Worm (Caenorhabditis elegans): ENCODE data around the gene gpa-10.

Gene gpa-10

ce11 chrV:6823432-6823831 lies 31.2 kb downstream of the gpa-10 start:
- TF ChIP-seq hmbx-1 (tag; optimal IDR thresholded peaks at IDR 0.05) (no peak), ceh-13 (GFP tag; optimal IDR thresholded peaks at IDR 0.05) (no peak), tra-4 (tag; optimal IDR thresholded peaks at IDR 0.05) (no peak), sea-1 (GFP tag; conservative IDR thresholded peaks at IDR 0.05) (no peak), ama-1 (optimal IDR thresholded peaks at IDR 0.05) (no peak), ets-7 (tag; optimal IDR thresholded peaks at IDR 0.05) (no peak), aly-1 (tag; optimal IDR thresholded peaks at IDR 0.05) (no peak), F13C5.2 (tag; optimal IDR thresholded peaks at IDR 0.05) (no peak), flt-1 (GFP tag; IDR thresholded peaks at IDR 0.05) (no peak), scrt-1 (GFP tag; IDR thresholded peaks at IDR 0.05) (no peak), hmg-4 (GFP tag; optimal IDR thresholded peaks at IDR 0.05) (no peak), ceh-36 (tag; optimal IDR thresholded peaks at IDR 0.05) (no peak), hnd-1 (tag; optimal IDR thresholded peaks at IDR 0.05) (no peak), B0310.2 (tag; optimal IDR thresholded peaks at IDR 0.05) (no peak)

ce11 chrV:6821509-6821908 lies 33.1 kb downstream of the gpa-10 start, which contains the start of gene T15B7.8:
T15B7.8 (plus strand) TSS chrV:6821809.
- TF ChIP-seq hmg-4 (GFP tag; optimal IDR thresholded peaks at IDR 0.05) (no peak), F13C5.2 (tag; optimal IDR thresholded peaks at IDR 0.05) (no peak), hnd-1 (tag; optimal IDR thresholded peaks at IDR 0.05) (no peak), aly-1 (tag; optimal IDR thresholded peaks at IDR 0.05) (no peak), ceh-36 (tag; optimal IDR thresholded peaks at IDR 0.05) (no peak), tra-4 (tag; optimal IDR thresholded peaks at IDR 0.05) (no peak), B0310.2 (tag; optimal IDR thresholded peaks at IDR 0.05) (no peak), tbx-11 (GFP tag; IDR thresholded peaks at IDR 0.05) (no peak), ceh-13 (GFP tag; optimal IDR thresholded peaks at IDR 0.05) (no peak)

ce11 chrV:6819812-6820211 lies 34.8 kb downstream of the gpa-10 start, which contains the start of gene dmsr-13:
dmsr-13 (minus strand) TSS chrV:6819912.
- TF ChIP-seq ceh-36 (tag; optimal IDR thresholded peaks at IDR 0.05) (no peak), scrt-1 (GFP tag; IDR thresholded peaks at IDR 0.05) (no peak), tbx-37 (GFP tag; conservative IDR thresholded peaks at IDR 0.05) (no peak), hmg-4 (GFP tag; optimal IDR thresholded peaks at IDR 0.05) (no peak), flt-1 (GFP tag; IDR thresholded peaks at IDR 0.05) (no peak), tra-4 (tag; optimal IDR thresholded peaks at IDR 0.05) (no peak), F13C5.2 (tag; optimal IDR thresholded peaks at IDR 0.05) (no peak), ets-7 (tag; optimal IDR thresholded peaks at IDR 0.05) (no peak), pes-1 (GFP tag; IDR thresholded peaks at IDR 0.05) (no peak), ceh-13 (GFP tag; optimal IDR thresholded peaks at IDR 0.05) (no peak), hnd-1 (tag; optimal IDR thresholded peaks at IDR 0.05) (no peak), sea-1 (GFP tag; conservative IDR thresholded peaks at IDR 0.05) (no peak)

ce11 chrV:6817184-6817583 lies 37.4 kb downstream of the gpa-10 start, which contains the start of gene dmsr-14:
dmsr-14 (minus strand) TSS chrV:6817284.
- TF ChIP-seq hnd-1 (tag; optimal IDR thresholded peaks at IDR 0.05) (no peak), scrt-1 (GFP tag; IDR thresholded peaks at IDR 0.05) (no peak), tbx-37 (GFP tag; conservative IDR thresholded peaks at IDR 0.05) (no peak), pes-1 (GFP tag; IDR thresholded peaks at IDR 0.05) (no peak), hmbx-1 (tag; optimal IDR thresholded peaks at IDR 0.05) (no peak), flt-1 (GFP tag; IDR thresholded peaks at IDR 0.05) (no peak), ama-1 (optimal IDR thresholded peaks at IDR 0.05) (no peak), tbx-11 (GFP tag; IDR thresholded peaks at IDR 0.05) (no peak), ceh-36 (tag; optimal IDR thresholded peaks at IDR 0.05) (no peak)

ce11 chrV:6813862-6814261 lies 40.7 kb downstream of the gpa-10 start:
- no peak for TF ChIP-seq scrt-1 (GFP tag; IDR thresholded peaks at IDR 0.05)
- TF ChIP-seq aly-1 (tag; optimal IDR thresholded peaks at IDR 0.05), result no peak
- TF ChIP-seq hmg-4 (GFP tag; optimal IDR thresholded peaks at IDR 0.05), result no peak
- TF ChIP-seq ama-1 (optimal IDR thresholded peaks at IDR 0.05), result no peak
- TF ChIP-seq hmbx-1 (tag; optimal IDR thresholded peaks at IDR 0.05), result no peak
- TF ChIP-seq tra-4 (tag; optimal IDR thresholded peaks at IDR 0.05), result no peak
- no peak for TF ChIP-seq flt-1 (GFP tag; IDR thresholded peaks at IDR 0.05)
- TF ChIP-seq tbx-11 (GFP tag; IDR thresholded peaks at IDR 0.05), result no peak
- no peak for TF ChIP-seq F13C5.2 (tag; optimal IDR thresholded peaks at IDR 0.05)

ce11 chrV:6811863-6812262 lies 42.7 kb downstream of the gpa-10 start:
- TF ChIP-seq tbx-11 (GFP tag; IDR thresholded peaks at IDR 0.05) (no peak), tra-4 (tag; optimal IDR thresholded peaks at IDR 0.05) (no peak), ceh-13 (GFP tag; optimal IDR thresholded peaks at IDR 0.05) (no peak), sea-1 (GFP tag; conservative IDR thresholded peaks at IDR 0.05) (no peak), pes-1 (GFP tag; IDR thresholded peaks at IDR 0.05) (no peak), flt-1 (GFP tag; IDR thresholded peaks at IDR 0.05) (no peak), hmg-4 (GFP tag; optimal IDR thresholded peaks at IDR 0.05) (no peak), ceh-36 (tag; optimal IDR thresholded peaks at IDR 0.05) (no peak)

ce11 chrV:6810091-6810490 lies 44.5 kb downstream of the gpa-10 start:
- TF ChIP-seq tra-4 (tag; optimal IDR thresholded peaks at IDR 0.05), result no peak
- no peak for TF ChIP-seq hnd-1 (tag; optimal IDR thresholded peaks at IDR 0.05)
- TF ChIP-seq sea-1 (GFP tag; conservative IDR thresholded peaks at IDR 0.05), result no peak
- no peak for TF ChIP-seq pes-1 (GFP tag; IDR thresholded peaks at IDR 0.05)
- TF ChIP-seq ama-1 (optimal IDR thresholded peaks at IDR 0.05), result no peak
- no peak for TF ChIP-seq ets-7 (tag; optimal IDR thresholded peaks at IDR 0.05)
- no peak for TF ChIP-seq ceh-36 (tag; optimal IDR thresholded peaks at IDR 0.05)

ce11 chrV:6808962-6809361 lies 45.6 kb downstream of the gpa-10 start, which contains the start of gene dmsr-16:
dmsr-16 (minus strand) TSS chrV:6809062.
- TF ChIP-seq F13C5.2 (tag; optimal IDR thresholded peaks at IDR 0.05) (no peak), flt-1 (GFP tag; IDR thresholded peaks at IDR 0.05) (no peak), ama-1 (optimal IDR thresholded peaks at IDR 0.05) (no peak), B0310.2 (tag; optimal IDR thresholded peaks at IDR 0.05) (no peak), aly-1 (tag; optimal IDR thresholded peaks at IDR 0.05) (no peak), scrt-1 (GFP tag; IDR thresholded peaks at IDR 0.05) (no peak), hnd-1 (tag; optimal IDR thresholded peaks at IDR 0.05) (no peak), hmbx-1 (tag; optimal IDR thresholded peaks at IDR 0.05) (no peak), ceh-13 (GFP tag; optimal IDR thresholded peaks at IDR 0.05) (no peak)
